Fruit fly (Drosophila melanogaster): Measurements from ENCODE around the gene CG31673.

The CG31673 gene

DNA sequence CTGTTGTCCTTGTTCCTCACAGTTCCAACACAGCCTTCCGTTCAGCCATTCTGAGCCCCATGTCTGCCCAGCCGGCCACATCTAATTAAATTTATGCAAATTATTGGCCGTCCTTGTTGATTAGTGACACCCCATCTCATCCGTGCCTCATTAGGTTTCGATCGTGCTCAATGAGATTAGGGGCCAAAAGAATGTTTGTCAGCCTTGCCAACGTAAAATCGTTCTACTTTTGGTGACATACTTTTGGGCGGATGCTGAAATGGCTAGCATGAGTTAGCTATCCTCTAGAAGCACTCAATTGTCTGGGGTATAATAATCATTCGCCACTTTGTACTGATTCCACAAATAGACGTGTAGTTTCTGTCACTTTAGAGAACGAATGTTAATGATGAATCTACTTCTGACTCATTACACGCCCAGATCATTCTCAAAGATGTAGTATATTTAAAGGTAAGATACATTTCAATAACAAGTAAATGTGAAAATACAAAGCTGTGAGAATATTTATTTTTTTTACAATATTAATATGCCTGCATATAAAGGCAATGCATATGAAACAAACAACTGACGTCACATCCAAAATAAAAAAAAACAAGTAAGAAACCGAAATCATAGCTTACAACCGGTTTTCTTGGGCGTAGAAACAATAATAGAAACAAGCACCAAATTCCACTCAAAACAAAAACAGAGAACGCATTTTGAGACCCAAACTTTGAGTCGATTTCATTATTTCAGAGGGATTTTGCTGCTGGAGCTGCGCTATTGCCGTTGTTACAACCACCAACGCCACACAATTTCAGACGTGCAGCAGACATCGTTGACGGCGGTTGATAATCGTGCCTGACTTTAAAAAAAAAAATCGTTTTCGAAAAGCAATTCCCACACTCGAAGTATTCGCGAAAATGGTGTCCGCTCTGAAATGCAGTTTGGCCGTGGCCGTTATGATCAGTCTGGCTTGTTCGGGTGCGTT lies 29.2 kb downstream of the CG31673 start, which contains the start of gene bero (continued):
- TF ChIP-seq CG2199 (GFP tag; IDR thresholded peaks at IDR 0.05) (peak; percentile 65; the same call in 2 of the 3 replicates), bbx (GFP tag; IDR thresholded peaks at IDR 0.05; ENCODE audit: partially characterized antibody) (no peak), CG12769 (tag; optimal IDR thresholded peaks at IDR 0.05) (peak; percentile 52), CG2678 (tag; optimal IDR thresholded peaks at IDR 0.05) (no peak), sr (GFP tag; IDR thresholded peaks at IDR 0.05) (peak; percentile 38; the same call in 1 of the 3 replicates), amos (GFP tag; IDR thresholded peaks at IDR 0.05; ENCODE audit: partially characterized antibody) (peak; percentile 41; the same call in 1 of the 2 replicates), Poxn (GFP tag; IDR thresholded peaks at IDR 0.05) (no peak), CG7357 (GFP tag; IDR thresholded peaks at IDR 0.05) (no peak), CTCF (GFP tag; optimal IDR thresholded peaks at IDR 0.05) (peak; percentile 13), HLH54F (GFP tag; optimal IDR thresholded peaks at IDR 0.05) (no peak), slbo (GFP tag; IDR thresholded peaks at IDR 0.05) (peak; percentile 36; the same call in 1 of the 2 replicates), CG34376 (GFP tag; optimal IDR thresholded peaks at IDR 0.05) (peak; percentile 21), CG7271 (tag; optimal IDR thresholded peaks at IDR 0.05) (no peak), Dfd (GFP tag; optimal IDR thresholded peaks at IDR 0.05) (no peak), tna (GFP tag; IDR thresholded peaks at IDR 0.05; ENCODE audit: partially characterized antibody) (peak; percentile 41; the same call in 1 of the 2 replicates), mam (GFP tag; optimal IDR thresholded peaks at IDR 0.05) (no peak), Sry-δ (GFP tag; optimal IDR thresholded peaks at IDR 0.05) (no peak), CG2875 (GFP tag; optimal IDR thresholded peaks at IDR 0.05) (no peak), nerfin-1 (tag; optimal IDR thresholded peaks at IDR 0.05) (no peak), gem (tag; optimal IDR thresholded peaks at IDR 0.05) (peak; percentile 3), Hr78 (GFP tag; optimal IDR thresholded peaks at IDR 0.05) (no peak), Stat92E (GFP tag; optimal IDR thresholded peaks at IDR 0.05) (peak in 1 of 3 experiments; percentile 20), corto (GFP tag; optimal IDR thresholded peaks at IDR 0.05) (no peak), CG8290 (GFP tag; optimal IDR thresholded peaks at IDR 0.05) (no peak), CG8290 (tag; optimal IDR thresholded peaks at IDR 0.05) (peak in 1 of 2 experiments; percentile 63), hkb (optimal IDR thresholded peaks at IDR 0.05) (no peak), hkb (GFP tag; IDR thresholded peaks at IDR 0.05) (0 out of 2 replicates have a peak, but pooled peaks have one; percentile 15), gsb-n (tag; optimal IDR thresholded peaks at IDR 0.05) (no peak), CG9215 (GFP tag; IDR thresholded peaks at IDR 0.05) (peak; percentile 79), CG2712 (tag; optimal IDR thresholded peaks at IDR 0.05) (peak; percentile 29), onecut (GFP tag; IDR thresholded peaks at IDR 0.05) (no peak), Side (GFP tag; optimal IDR thresholded peaks at IDR 0.05) (peak; percentile 22), gt (GFP tag; IDR thresholded peaks at IDR 0.05) (no peak), repo (GFP tag; optimal IDR thresholded peaks at IDR 0.05) (no peak), stwl (tag; optimal IDR thresholded peaks at IDR 0.05) (peak; percentile 19), nerfin-2 (GFP tag; IDR thresholded peaks at IDR 0.05; ENCODE audit: partially characterized antibody) (no peak), Sox100B (GFP tag; optimal IDR thresholded peaks at IDR 0.05) (no peak), tgo (GFP tag; IDR thresholded peaks at IDR 0.05) (no peak), unpg (GFP tag; optimal IDR thresholded peaks at IDR 0.05) (no peak), CG17612 (GFP tag; IDR thresholded peaks at IDR 0.05) (no peak), gfzf (GFP tag; optimal IDR thresholded peaks at IDR 0.05) (no peak), H2.0 (GFP tag; IDR thresholded peaks at IDR 0.05) (0 out of 2 replicates have a peak, but pooled peaks have one; percentile 7), zen2 (GFP tag; IDR thresholded peaks at IDR 0.05; ENCODE audit: partially characterized antibody) (no peak), Opbp (GFP tag; IDR thresholded peaks at IDR 0.05; ENCODE audit: partially characterized antibody) (peak; percentile 29; the same call in 1 of the 3 replicates), CG14441 (GFP tag; IDR thresholded peaks at IDR 0.05) (no peak), CG15696 (tag; optimal IDR thresholded peaks at IDR 0.05) (no peak), kni (GFP tag; optimal IDR thresholded peaks at IDR 0.05) (peak; percentile 49), ERR (GFP tag; optimal IDR thresholded peaks at IDR 0.05) (no peak)

All from whole organism, embryonic.